Fruit fly (Drosophila melanogaster): ENCODE results near the gene Osi24.

Gene Osi24

DNA sequence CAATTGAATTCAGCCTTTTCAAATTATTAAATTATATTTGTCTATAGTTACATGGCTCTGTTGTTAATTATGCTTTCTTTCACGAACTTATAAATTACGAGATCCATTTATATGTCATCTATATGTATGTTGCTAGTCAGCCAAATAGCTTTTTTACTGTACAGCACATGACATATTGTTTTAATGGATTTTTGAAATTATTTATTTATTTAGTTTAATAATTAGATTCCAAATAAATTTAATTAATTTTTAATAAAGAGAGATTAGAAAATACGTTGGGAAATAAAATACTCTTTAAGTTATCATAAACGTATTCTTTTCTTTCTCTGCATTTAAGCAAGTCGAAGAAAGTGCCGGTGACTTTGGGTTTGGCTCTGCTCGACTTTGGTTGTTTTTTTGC, 42.7 kb downstream of the Osi24 start (continued):
- no peak for TF ChIP-seq shn (GFP tag; optimal IDR thresholded peaks at IDR 0.05)
- TF ChIP-seq CG33557 (GFP tag; optimal IDR thresholded peaks at IDR 0.05), result no peak
- no peak for TF ChIP-seq CG14860 (GFP tag; IDR thresholded peaks at IDR 0.05; ENCODE audit: partially characterized antibody)
- TF ChIP-seq CG7556 (GFP tag; optimal IDR thresholded peaks at IDR 0.05), result peak; percentile 47
- TF ChIP-seq gcm2 (GFP tag; optimal IDR thresholded peaks at IDR 0.05), result no peak
- peak; percentile 69 for TF ChIP-seq CG2712 (tag; optimal IDR thresholded peaks at IDR 0.05)
- no peak for TF ChIP-seq CG1832 (GFP tag; optimal IDR thresholded peaks at IDR 0.05)
- peak; percentile 52 for TF ChIP-seq CG13424 (tag; optimal IDR thresholded peaks at IDR 0.05)
- TF ChIP-seq CG4707 (GFP tag; optimal IDR thresholded peaks at IDR 0.05), result no peak
- peak in 1 of 2 experiments; percentile 48 for TF ChIP-seq Hr51 (GFP tag; optimal IDR thresholded peaks at IDR 0.05)
- peak; percentile 32 for TF ChIP-seq CG6254 (GFP tag; optimal IDR thresholded peaks at IDR 0.05)
- TF ChIP-seq CG7786 (GFP tag; optimal IDR thresholded peaks at IDR 0.05), result no peak
- no peak for TF ChIP-seq Optix (GFP tag; IDR thresholded peaks at IDR 0.05)
- peak; percentile 49 for TF ChIP-seq fd96Cb (tag; optimal IDR thresholded peaks at IDR 0.05)
- TF ChIP-seq CG10267 (tag; optimal IDR thresholded peaks at IDR 0.05), result peak; percentile 29
- no peak for TF ChIP-seq CG16863 (GFP tag; optimal IDR thresholded peaks at IDR 0.05)
- TF ChIP-seq az2 (GFP tag; optimal IDR thresholded peaks at IDR 0.05), result peak; percentile 5
- no peak for TF ChIP-seq CG15073 (GFP tag; optimal IDR thresholded peaks at IDR 0.05)
- TF ChIP-seq Sox102F (GFP tag; optimal IDR thresholded peaks at IDR 0.05), result peak; percentile 72
- TF ChIP-seq D19A (tag; optimal IDR thresholded peaks at IDR 0.05), result peak; percentile 52
- TF ChIP-seq PHDP (tag; optimal IDR thresholded peaks at IDR 0.05), result peak; percentile 31
- TF ChIP-seq CG9932 (GFP tag; IDR thresholded peaks at IDR 0.05), result no peak
- TF ChIP-seq CG8478 (optimal IDR thresholded peaks at IDR 0.05), result no peak
- TF ChIP-seq Scr (GFP tag; IDR thresholded peaks at IDR 0.05; ENCODE audit: partially characterized antibody), result no peak
- TF ChIP-seq CG10979 (tag; optimal IDR thresholded peaks at IDR 0.05), result peak; percentile 68
- TF ChIP-seq CG15479 (GFP tag; optimal IDR thresholded peaks at IDR 0.05), result no peak

DNA sequence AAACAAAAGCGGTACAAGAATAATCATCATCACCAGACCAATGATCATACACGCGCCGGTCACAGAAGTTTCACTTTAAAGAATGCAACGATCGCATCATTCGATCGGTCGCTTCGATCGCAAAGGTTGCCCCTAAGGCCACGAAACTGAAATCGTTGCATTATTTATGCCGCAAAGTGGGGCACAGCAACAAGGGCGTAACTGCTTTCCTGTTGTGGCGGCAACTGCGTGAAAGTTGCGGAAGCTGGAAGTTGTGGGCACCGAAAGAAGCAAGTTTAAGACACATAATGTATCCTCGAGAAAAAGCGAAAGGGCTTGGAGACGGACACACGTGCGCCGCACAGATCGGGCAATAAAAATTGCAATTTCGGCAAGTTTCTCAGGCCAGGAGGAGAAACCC, 45.4 kb downstream of the Osi24 start:
- TF ChIP-seq hth (optimal IDR thresholded peaks at IDR 0.05), result no peak
- TF ChIP-seq ato (GFP tag; IDR thresholded peaks at IDR 0.05; ENCODE audit: partially characterized antibody), result no peak
- TF ChIP-seq Nf-YA (GFP tag; IDR thresholded peaks at IDR 0.05), result no peak
- TF ChIP-seq CG4730 (GFP tag; IDR thresholded peaks at IDR 0.05), result no peak
- no peak for TF ChIP-seq chinmo (GFP tag; IDR thresholded peaks at IDR 0.05; ENCODE audit: partially characterized antibody)
- TF ChIP-seq dpn (GFP tag; optimal IDR thresholded peaks at IDR 0.05), result no peak
- no peak for TF ChIP-seq Dek (tag; optimal IDR thresholded peaks at IDR 0.05)
- no peak for TF ChIP-seq CG32532 (GFP tag; IDR thresholded peaks at IDR 0.05)
- no peak for TF ChIP-seq scrt (GFP tag; optimal IDR thresholded peaks at IDR 0.05)
- TF ChIP-seq CG3726 (GFP tag; IDR thresholded peaks at IDR 0.05), result no peak
- TF ChIP-seq Hmr (GFP tag; optimal IDR thresholded peaks at IDR 0.05), result no peak
- TF ChIP-seq CG10462 (GFP tag; optimal IDR thresholded peaks at IDR 0.05), result no peak
- TF ChIP-seq vvl (GFP tag; IDR thresholded peaks at IDR 0.05), result peak; percentile 12; the same call in 1 of the 2 replicates
- TF ChIP-seq slp2 (GFP tag; optimal IDR thresholded peaks at IDR 0.05), result no peak
- no peak for TF ChIP-seq pnt (GFP tag; optimal IDR thresholded peaks at IDR 0.05)
- no peak for TF ChIP-seq HHEX (GFP tag; optimal IDR thresholded peaks at IDR 0.05)
- TF ChIP-seq CG17359 (tag; optimal IDR thresholded peaks at IDR 0.05), result no peak
- no peak for TF ChIP-seq CG1647 (GFP tag; optimal IDR thresholded peaks at IDR 0.05)
- TF ChIP-seq gt (GFP tag; IDR thresholded peaks at IDR 0.05), result no peak
- no peak for TF ChIP-seq CG1529 (GFP tag; optimal IDR thresholded peaks at IDR 0.05)
- TF ChIP-seq unc-4 (GFP tag; IDR thresholded peaks at IDR 0.05; ENCODE audit: partially characterized antibody), result no peak
- TF ChIP-seq eve (GFP tag; optimal IDR thresholded peaks at IDR 0.05), result no peak
- TF ChIP-seq lilli (GFP tag; optimal IDR thresholded peaks at IDR 0.05), result no peak
- TF ChIP-seq CG30431 (GFP tag; optimal IDR thresholded peaks at IDR 0.05), result no peak
- peak; percentile 57 for TF ChIP-seq Blimp-1 (GFP tag; optimal IDR thresholded peaks at IDR 0.05)
- TF ChIP-seq Med (GFP tag), result peak; percentile 36
